Worm (Caenorhabditis elegans): ENCODE measurements around the gene C10G8.4.
A peak's percentile ranks its signal among the peaks of the same experiment; 100 is the strongest.

- TF ChIP-seq nhr-237 (tag; optimal IDR thresholded peaks at IDR 0.05) (no peak), bed-3 (GFP tag; optimal IDR thresholded peaks at IDR 0.05) (no peak), unc-62 (GFP tag; optimal IDR thresholded peaks at IDR 0.05) (no peak), ztf-11 (tag; optimal IDR thresholded peaks at IDR 0.05) (no peak), mep-1 (tag; optimal IDR thresholded peaks at IDR 0.05) (no peak), nhr-28 (tag; optimal IDR thresholded peaks at IDR 0.05) (no peak), unc-39 (tag; optimal IDR thresholded peaks at IDR 0.05) (no peak), lsy-2 (tag; optimal IDR thresholded peaks at IDR 0.05) (no peak), zip-8 (tag; optimal IDR thresholded peaks at IDR 0.05) (peak; percentile 32), ces-1 (GFP tag; optimal IDR thresholded peaks at IDR 0.05) (no peak)
Observed at ce11 chrV:5324566-5324965, 12.8 kb downstream of the C10G8.4 start, which contains the start of gene ceh-33.
